Worm (Caenorhabditis elegans): ENCODE data around the gene bath-5.
"Not testable (repeated sequence)": the region's sequence is repeated elsewhere in the genome, so short reads cannot be mapped to it uniquely, and the experiment has no call there.

Gene bath-5

ce11 chrII:2024652-2025051 lies 7.1 kb downstream of the bath-5 start:
- TF ChIP-seq tbp1 (GFP tag; optimal IDR thresholded peaks at IDR 0.05) (peak; percentile 65), lin-26 (GFP tag; IDR thresholded peaks at IDR 0.05) (peak; percentile 62; the same call in 1 of the 2 replicates), rpc-1 (tag; optimal IDR thresholded peaks at IDR 0.05) (peak; percentile 28)
- TF ChIP-seq rpc-1 (optimal IDR thresholded peaks at IDR 0.05), result not testable (repeated sequence)

ce11 chrII:2023514-2023913 lies 8.2 kb downstream of the bath-5 start, which contains the start of gene cya-2:
Gene cya-2, minus strand, starts transcription at chrII:2023614.
- TF ChIP-seq F37B4.10 (GFP tag; IDR thresholded peaks at IDR 0.05); B0035.1 (tag; optimal IDR thresholded peaks at IDR 0.05); hmg-20 (GFP tag; IDR thresholded peaks at IDR 0.05): not testable (repeated sequence)

ce11 chrII:2013856-2014255 lies 17.9 kb downstream of the bath-5 start:
- no peak for TF ChIP-seq F55B11.4 (tag; optimal IDR thresholded peaks at IDR 0.05; ENCODE audit: borderline replicate concordance, insufficient read depth)
- TF ChIP-seq xnd-1 (tag; optimal IDR thresholded peaks at IDR 0.05), result no peak
- TF ChIP-seq Y67H2A.10 (GFP tag; conservative IDR thresholded peaks at IDR 0.05), result no peak
- no peak for TF ChIP-seq aptf-3 (GFP tag; IDR thresholded peaks at IDR 0.05)
- no peak for TF ChIP-seq nhr-27 (tag; optimal IDR thresholded peaks at IDR 0.05)
- no peak for TF ChIP-seq nhr-90 (tag; optimal IDR thresholded peaks at IDR 0.05)
- no peak for TF ChIP-seq dpl-1 (GFP tag; optimal IDR thresholded peaks at IDR 0.05)
- TF ChIP-seq K11D2.4 (GFP tag; IDR thresholded peaks at IDR 0.05), result no peak
- TF ChIP-seq snpc-4 (GFP tag; optimal IDR thresholded peaks at IDR 0.05), result no peak
- no peak for TF ChIP-seq snpc-4 (tag; optimal IDR thresholded peaks at IDR 0.05)
- TF ChIP-seq Y53G8AR.9 (GFP tag; conservative IDR thresholded peaks at IDR 0.05), result no peak
- TF ChIP-seq B0261.1 (tag; optimal IDR thresholded peaks at IDR 0.05), result no peak
- no peak for TF ChIP-seq madf-8 (GFP tag; conservative IDR thresholded peaks at IDR 0.05)
- no peak for TF ChIP-seq C06A6.2 (GFP tag; conservative IDR thresholded peaks at IDR 0.05)
- TF ChIP-seq pbrm-1 (GFP tag; IDR thresholded peaks at IDR 0.05), result no peak
- TF ChIP-seq hlh-26 (GFP tag; conservative IDR thresholded peaks at IDR 0.05), result no peak
- no peak for TF ChIP-seq nfya-1 (tag; optimal IDR thresholded peaks at IDR 0.05; ENCODE audit: borderline replicate concordance, insufficient read depth)
- TF ChIP-seq attf-3 (GFP tag; conservative IDR thresholded peaks at IDR 0.05), result no peak
- no peak for TF ChIP-seq F10E7.11 (tag; optimal IDR thresholded peaks at IDR 0.05)
- TF ChIP-seq repo-1 (tag; optimal IDR thresholded peaks at IDR 0.05), result no peak

- TF ChIP-seq nfya-1 (tag; optimal IDR thresholded peaks at IDR 0.05; ENCODE audit: borderline replicate concordance, insufficient read depth), result no peak
- TF ChIP-seq ekl-4 (GFP tag; IDR thresholded peaks at IDR 0.05), result no peak
- TF ChIP-seq F49E8.2 (tag; optimal IDR thresholded peaks at IDR 0.05; ENCODE audit: insufficient read depth), result no peak
Observed at ce11 chrII:2012698-2013097, 19.1 kb downstream of the bath-5 start, which contains the start of gene F59H6.15. Gene F59H6.15, plus strand, starts transcription at chrII:2012998.

- TF ChIP-seq nhr-27 (tag; optimal IDR thresholded peaks at IDR 0.05) (no peak), dpl-1 (GFP tag; optimal IDR thresholded peaks at IDR 0.05) (no peak), ztf-3 (GFP tag; optimal IDR thresholded peaks at IDR 0.05) (no peak), ztf-26 (tag; optimal IDR thresholded peaks at IDR 0.05) (no peak), lin-40 (tag; optimal IDR thresholded peaks at IDR 0.05) (no peak), let-526 (GFP tag; IDR thresholded peaks at IDR 0.05) (no peak), nhr-80 (tag; optimal IDR thresholded peaks at IDR 0.05) (no peak), attf-5 (GFP tag; optimal IDR thresholded peaks at IDR 0.05) (no peak), zfh-2 (GFP tag; conservative IDR thresholded peaks at IDR 0.05) (no peak)
Observed at ce11 chrII:2011179-2011578, 20.6 kb downstream of the bath-5 start.
